Worm (Caenorhabditis elegans): ENCODE results near the gene bir-1.

Gene bir-1

ce11 chrV:11675638-11676037 lies 31.4 kb downstream of the bir-1 start, which contains the start of gene ape-1:
TSS of gene ape-1 (plus strand) at chrV:11675938.
- TF ChIP-seq vab-15 (tag; optimal IDR thresholded peaks at IDR 0.05) (no peak), fos-1 (tag; optimal IDR thresholded peaks at IDR 0.05) (no peak), unc-130 (tag; optimal IDR thresholded peaks at IDR 0.05) (no peak), elt-3 (tag; optimal IDR thresholded peaks at IDR 0.05) (no peak), snpc-4 (tag; optimal IDR thresholded peaks at IDR 0.05) (no peak), irx-1 (tag; optimal IDR thresholded peaks at IDR 0.05) (no peak), dsc-1 (tag; optimal IDR thresholded peaks at IDR 0.05) (no peak), isw-1 (GFP tag; IDR thresholded peaks at IDR 0.05) (no peak), lin-35 (GFP tag; optimal IDR thresholded peaks at IDR 0.05) (no peak), pag-3 (tag; optimal IDR thresholded peaks at IDR 0.05; ENCODE audit: borderline replicate concordance, insufficient read depth) (no peak), C34B4.2 (tag; optimal IDR thresholded peaks at IDR 0.05) (no peak), ets-5 (GFP tag; IDR thresholded peaks at IDR 0.05) (no peak), ceh-63 (GFP tag; optimal IDR thresholded peaks at IDR 0.05) (no peak), ces-1 (GFP tag; optimal IDR thresholded peaks at IDR 0.05) (no peak), nhr-237 (tag; optimal IDR thresholded peaks at IDR 0.05) (no peak), ama-1 (optimal IDR thresholded peaks at IDR 0.05) (no peak), mef-2 (tag; optimal IDR thresholded peaks at IDR 0.05) (no peak), nhr-47 (tag; optimal IDR thresholded peaks at IDR 0.05) (no peak), C16A3.4 (tag; optimal IDR thresholded peaks at IDR 0.05) (no peak), unc-62 (GFP tag; optimal IDR thresholded peaks at IDR 0.05) (no peak)

ce11 chrV:11676498-11676897 lies 32.2 kb downstream of the bir-1 start:
- TF ChIP-seq nhr-20 (tag; optimal IDR thresholded peaks at IDR 0.05) = peak; percentile 11
- TF ChIP-seq snu-23 (GFP tag; optimal IDR thresholded peaks at IDR 0.05) = peak; percentile 2
- TF ChIP-seq lin-14 (GFP tag; optimal IDR thresholded peaks at IDR 0.05) = peak; percentile 35
- no peak for TF ChIP-seq F16B12.6 (tag; optimal IDR thresholded peaks at IDR 0.05)
- TF ChIP-seq lin-15B (tag; optimal IDR thresholded peaks at IDR 0.05) = no peak
- no peak for TF ChIP-seq aha-1 (tag; optimal IDR thresholded peaks at IDR 0.05)
- peak; percentile 78 for TF ChIP-seq nhr-85 (tag)
- TF ChIP-seq unc-86 (tag; optimal IDR thresholded peaks at IDR 0.05) = no peak
- peak in 1 of 2 experiments; percentile 4 for TF ChIP-seq mdl-1 (tag; optimal IDR thresholded peaks at IDR 0.05)
- no peak for TF ChIP-seq snpc-4 (tag; optimal IDR thresholded peaks at IDR 0.05)
- TF ChIP-seq efl-1 (optimal IDR thresholded peaks at IDR 0.05) = no peak
- peak in 1 of 2 experiments; percentile 9 for TF ChIP-seq efl-1 (GFP tag; optimal IDR thresholded peaks at IDR 0.05 in 1 of 2)
- peak in 2 of 6 experiments; percentile 20 to 52 for TF ChIP-seq elt-3 (tag; optimal IDR thresholded peaks at IDR 0.05)
- peak; percentile 57 for TF ChIP-seq blmp-1 (tag; optimal IDR thresholded peaks at IDR 0.05)
- TF ChIP-seq nhr-71 (tag; optimal IDR thresholded peaks at IDR 0.05) = peak; percentile 37
- no peak for TF ChIP-seq ets-5 (GFP tag; IDR thresholded peaks at IDR 0.05)

DNA sequence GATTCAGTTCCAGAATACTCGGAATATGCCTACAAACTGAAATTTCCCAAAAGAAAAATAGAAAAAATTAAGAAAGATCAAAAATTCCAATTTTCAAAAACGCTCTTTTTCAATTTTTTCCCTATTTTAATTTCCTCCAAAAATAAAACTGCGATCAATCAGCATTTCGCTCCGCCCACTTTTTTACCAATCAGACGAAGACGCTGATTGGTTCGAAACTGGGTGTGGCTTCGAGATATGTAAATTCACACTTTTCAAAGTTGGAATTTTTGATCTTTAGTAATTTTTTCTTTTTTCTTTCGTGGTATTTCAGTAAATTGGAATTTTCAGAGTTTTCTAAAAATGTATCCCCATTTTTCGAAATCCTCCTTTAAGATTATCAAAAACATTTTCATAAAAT lies 32.8 kb downstream of the bir-1 start:
- TF ChIP-seq mep-1 (tag; optimal IDR thresholded peaks at IDR 0.05) (no peak), irx-1 (tag; optimal IDR thresholded peaks at IDR 0.05) (no peak), swsn-7 (tag; optimal IDR thresholded peaks at IDR 0.05) (no peak), sup-37 (GFP tag; optimal IDR thresholded peaks at IDR 0.05) (no peak), mdl-1 (tag; optimal IDR thresholded peaks at IDR 0.05) (no peak), aly-2 (tag; optimal IDR thresholded peaks at IDR 0.05) (no peak)

DNA sequence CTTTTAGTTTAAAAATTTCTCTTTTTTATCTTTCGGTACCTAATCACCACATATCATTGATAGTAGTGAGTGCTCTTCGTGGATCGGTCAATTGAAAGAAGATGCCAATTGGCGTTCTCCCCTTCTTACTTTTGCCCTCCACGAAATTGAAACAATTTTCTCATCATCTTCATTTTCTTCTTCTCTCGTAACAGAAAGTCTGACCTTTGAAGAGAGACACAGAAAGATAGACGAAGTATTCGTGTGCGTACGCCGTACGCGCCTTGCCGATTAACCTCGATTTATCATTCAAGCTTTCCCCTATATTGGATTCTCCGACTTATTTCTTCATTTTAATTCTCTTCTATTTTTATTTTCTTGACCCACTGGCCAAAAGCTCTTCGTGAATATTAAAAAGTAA lies 33.2 kb downstream of the bir-1 start:
- TF ChIP-seq nhr-71 (tag; optimal IDR thresholded peaks at IDR 0.05) (peak; percentile 19), pqm-1 (tag; optimal IDR thresholded peaks at IDR 0.05) (no peak), F16B12.6 (tag; optimal IDR thresholded peaks at IDR 0.05) (no peak), aly-2 (tag; optimal IDR thresholded peaks at IDR 0.05) (no peak), lir-3 (tag; optimal IDR thresholded peaks at IDR 0.05; ENCODE audit: poor library complexity) (no peak), lin-15B (tag; optimal IDR thresholded peaks at IDR 0.05) (no peak), dsc-1 (tag; optimal IDR thresholded peaks at IDR 0.05) (no peak), zag-1 (tag; optimal IDR thresholded peaks at IDR 0.05) (no peak), nhr-85 (tag) (peak; percentile 29), mdl-1 (tag; optimal IDR thresholded peaks at IDR 0.05) (no peak), snu-23 (GFP tag; optimal IDR thresholded peaks at IDR 0.05) (peak; percentile 25), C04F5.9 (tag; optimal IDR thresholded peaks at IDR 0.05) (no peak), mef-2 (tag; optimal IDR thresholded peaks at IDR 0.05) (no peak), nhr-11 (tag; optimal IDR thresholded peaks at IDR 0.05) (no peak), C16A3.4 (tag; optimal IDR thresholded peaks at IDR 0.05) (no peak), snpc-4 (tag; optimal IDR thresholded peaks at IDR 0.05) (no peak), sptf-1 (tag; optimal IDR thresholded peaks at IDR 0.05) (no peak), unc-30 (tag; optimal IDR thresholded peaks at IDR 0.05) (no peak), mep-1 (tag; optimal IDR thresholded peaks at IDR 0.05) (peak; percentile 38), xbp-1 (tag; optimal IDR thresholded peaks at IDR 0.05) (no peak), fkh-4 (tag; optimal IDR thresholded peaks at IDR 0.05; ENCODE audit: borderline replicate concordance) (no peak), blmp-1 (tag; optimal IDR thresholded peaks at IDR 0.05) (peak; percentile 97), lin-14 (GFP tag; optimal IDR thresholded peaks at IDR 0.05) (peak; percentile 81), egl-13 (tag; optimal IDR thresholded peaks at IDR 0.05) (no peak), lin-13 (GFP tag; optimal IDR thresholded peaks at IDR 0.05) (no peak)
